Worm (Caenorhabditis elegans) whole organism, young adult: ENCODE data around the gene srw-112.

Source experiments
- F23B12.7 ChIP-seq: sonication (generic microtip); optimal IDR thresholded peaks from 2 replicates; lab custom pipeline; 2017; ENCODE audit warnings: missing genetic modification characterization, mild to moderate bottlenecking, missing compliant biosample characterization, antibody characterized with exemption, moderate library complexity; ENCODE audit not compliant: insufficient read depth
- aptf-3 ChIP-seq: fragments of 200-800 bp; sonication (Bioruptor generic); IDR thresholded peaks from 2 replicates; pipeline ENCODE4 v1.3.6; 2022; ENCODE audit warnings: missing genetic modification characterization, missing compliant biosample characterization
- ceh-58 ChIP-seq: fragments of 200-800 bp; sonication (Bioruptor generic); IDR thresholded peaks from 2 replicates; pipeline ENCODE4 v1.3.6; 2022; ENCODE audit warnings: missing genetic modification characterization, missing compliant biosample characterization
- egl-44 ChIP-seq: fragments of 200-800 bp; sonication (Bioruptor generic); IDR thresholded peaks from 2 replicates; pipeline ENCODE4 v1.3.6; 2022; ENCODE audit warnings: missing genetic modification reagents, missing genetic modification characterization, missing compliant biosample characterization
- lsl-1 ChIP-seq: fragments of 200-800 bp; sonication (Bioruptor generic); optimal IDR thresholded peaks from 2 replicates; lab custom pipeline; 2018; ENCODE audit warnings: mild to moderate bottlenecking, missing genetic modification characterization, moderate library complexity, missing compliant biosample characterization
- nhr-90 ChIP-seq: sonication (generic microtip); optimal IDR thresholded peaks from 2 replicates; lab custom pipeline; 2016; ENCODE audit warnings: missing genotype, mild to moderate bottlenecking, missing genetic modification characterization, missing compliant biosample characterization
- rcor-1 ChIP-seq: fragments of 200-800 bp; sonication (Bioruptor generic); IDR thresholded peaks from 2 replicates; pipeline ENCODE4 v1.3.6; 2022; ENCODE audit warnings: missing genetic modification reagents, missing genetic modification characterization, missing compliant biosample characterization
- snpc-4 ChIP-seq, 5 experiments: fragments of 150-350 bp in 1 of 5; sonication (generic microtip) in 4 of 5; optimal IDR thresholded peaks; 2 replicates each; lab custom pipeline; 2014 to 2018; ENCODE audit warnings: missing genetic modification characterization in 5 of 5, missing biosample characterization in 3 of 5, antibody characterized with exemption in 2 of 5, mild to moderate bottlenecking in 2 of 5, missing compliant biosample characterization in 2 of 5, missing genotype in 2 of 5, moderate library complexity in 2 of 5, missing genetic modification reagents in 1 of 5
- tbp1 ChIP-seq: fragments of 200-800 bp; sonication (Bioruptor generic); optimal IDR thresholded peaks from 2 replicates; lab custom pipeline; 2018; ENCODE audit warnings: mild to moderate bottlenecking, missing genetic modification characterization, missing compliant biosample characterization
- unc-62 ChIP-seq: fragments of 150-350 bp; optimal IDR thresholded peaks from 2 replicates; lab custom pipeline; 2014; ENCODE audit warnings: missing biosample characterization, missing genetic modification reagents, missing genetic modification characterization
- zim-3 ChIP-seq: sonication (generic microtip); optimal IDR thresholded peaks from 2 replicates; lab custom pipeline; 2017; ENCODE audit warnings: mild to moderate bottlenecking, missing genetic modification characterization, moderate library complexity, missing compliant biosample characterization
- ztf-25 ChIP-seq: fragments of 200-800 bp; sonication (Bioruptor generic); IDR thresholded peaks from 2 replicates; pipeline ENCODE4 v1.3.6; 2022; ENCODE audit warnings: missing genetic modification reagents, missing genetic modification characterization, missing compliant biosample characterization

ce11 chrV:3017930-3018329, 12.1 kb upstream of the srw-112 start:
- no peak for TF ChIP-seq unc-62 (GFP tag; lab: Kevin White, UChicago)
- TF ChIP-seq nhr-90 (tag; lab: Kevin White, UChicago): no peak
- TF ChIP-seq egl-44: no peak
- no peak for TF ChIP-seq rcor-1
- TF ChIP-seq aptf-3 (GFP tag; lab: Robert Waterston, UW): no peak
- TF ChIP-seq zim-3 (tag; lab: Kevin White, UChicago): no peak
- TF ChIP-seq lsl-1 (GFP tag; lab: Kevin White, UChicago): no peak
- TF ChIP-seq tbp1 (GFP tag; lab: Kevin White, UChicago): no peak
- no peak for TF ChIP-seq snpc-4 (GFP tag; optimal IDR thresholded peaks at IDR 0.05; lab: Kevin White, UChicago)
- TF ChIP-seq snpc-4 (tag; optimal IDR thresholded peaks at IDR 0.05; lab: Kevin White, UChicago): no peak
- TF ChIP-seq ceh-58 (GFP tag; lab: Robert Waterston, UW): no peak
- no peak for TF ChIP-seq ztf-25
- TF ChIP-seq F23B12.7: no peak
